Worm (Caenorhabditis elegans): ENCODE results near the gene K09H11.11.

The K09H11.11 gene

DNA sequence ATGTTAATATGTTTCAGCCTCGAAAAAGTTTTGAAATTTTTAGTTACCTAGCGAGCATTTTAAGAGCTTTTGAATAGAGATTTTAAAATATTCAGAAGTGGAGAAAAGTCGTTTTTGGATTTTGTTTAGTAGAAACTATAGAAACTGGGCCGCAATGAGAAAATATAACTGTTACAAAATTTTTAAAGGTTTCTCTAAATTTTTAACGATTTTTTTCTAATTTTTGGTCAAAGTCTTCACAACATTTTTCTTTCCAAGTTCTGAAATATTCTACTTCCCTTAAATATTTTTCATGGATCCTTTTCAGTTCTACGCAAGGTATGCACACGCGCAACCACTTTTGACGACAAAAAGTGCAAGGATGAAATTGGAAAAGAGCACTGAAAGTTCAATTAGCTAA is 49.5 kb downstream of the K09H11.11 start, which contains the start of gene peli-1:
TSS of gene peli-1 (plus strand) at position 301 of the 400 bp plus-strand sequence.
- TF ChIP-seq daf-8 (GFP tag; IDR thresholded peaks at IDR 0.05) (no peak), aha-1 (tag) (peak; percentile 47)
